Fruit fly (Drosophila melanogaster): ENCODE results near the gene TyrR.

The TyrR gene

dm6 chr3R:17703691-17704537 is 59.1 kb downstream of the TyrR start (continued):
- TF ChIP-seq CG1602 (GFP tag; optimal IDR thresholded peaks at IDR 0.05) (peak; percentile 99), ind (GFP tag; optimal IDR thresholded peaks at IDR 0.05) (peak; percentile 99), seq (GFP tag; IDR thresholded peaks at IDR 0.05) (peak; percentile 100), CG1529 (GFP tag; optimal IDR thresholded peaks at IDR 0.05) (peak; percentile 99), Dad (GFP tag; optimal IDR thresholded peaks at IDR 0.05) (peak; percentile 99), Gug (GFP tag; IDR thresholded peaks at IDR 0.05) (peak; percentile 99), Ptx1 (GFP tag; IDR thresholded peaks at IDR 0.05) (peak; percentile 99), HLH3B (GFP tag; IDR thresholded peaks at IDR 0.05) (peak; percentile 99), CG33213 (GFP tag; optimal IDR thresholded peaks at IDR 0.05) (peak; percentile 99), prd (optimal IDR thresholded peaks at IDR 0.05) (no peak), prd (GFP tag; IDR thresholded peaks at IDR 0.05) (peak; percentile 99), salm (tag; optimal IDR thresholded peaks at IDR 0.05) (peak; percentile 98), org-1 (GFP tag; optimal IDR thresholded peaks at IDR 0.05) (peak; percentile 99), CG15514 (GFP tag; optimal IDR thresholded peaks at IDR 0.05) (peak; percentile 95), Hand (GFP tag; optimal IDR thresholded peaks at IDR 0.05) (peak; percentile 97), ara (GFP tag; IDR thresholded peaks at IDR 0.05) (peak; percentile 99), Jarid2 (GFP tag; optimal IDR thresholded peaks at IDR 0.05) (peak; percentile 93), CG1603 (tag; optimal IDR thresholded peaks at IDR 0.05) (peak; percentile 98), CG8478 (optimal IDR thresholded peaks at IDR 0.05) (no peak), dysf (GFP tag; IDR thresholded peaks at IDR 0.05) (peak; percentile 99), CG10979 (tag; optimal IDR thresholded peaks at IDR 0.05) (peak; percentile 99), Xbp1 (GFP tag; optimal IDR thresholded peaks at IDR 0.05) (peak; percentile 99), amos (GFP tag; IDR thresholded peaks at IDR 0.05; ENCODE audit: partially characterized antibody) (no peak), CG7987 (GFP tag; optimal IDR thresholded peaks at IDR 0.05) (peak; percentile 94), CG31388 (GFP tag; optimal IDR thresholded peaks at IDR 0.05) (peak; percentile 97), CG18262 (tag; optimal IDR thresholded peaks at IDR 0.05) (peak; percentile 99), CG1024 (GFP tag; IDR thresholded peaks at IDR 0.05) (peak; percentile 97), bcd (GFP tag; optimal IDR thresholded peaks at IDR 0.05) (peak; percentile 99), lab (GFP tag; optimal IDR thresholded peaks at IDR 0.05) (peak; percentile 99), pfk (GFP tag; optimal IDR thresholded peaks at IDR 0.05) (peak; percentile 89), ftz-f1 (GFP tag; optimal IDR thresholded peaks at IDR 0.05) (peak; percentile 87), CG3281 (GFP tag; optimal IDR thresholded peaks at IDR 0.05) (peak; percentile 98), inv (GFP tag; IDR thresholded peaks at IDR 0.05; ENCODE audit: partially characterized antibody) (no peak), CG7786 (GFP tag; optimal IDR thresholded peaks at IDR 0.05) (peak; percentile 99), Dip3 (GFP tag; optimal IDR thresholded peaks at IDR 0.05) (peak; percentile 99), so (GFP tag; IDR thresholded peaks at IDR 0.05) (peak; percentile 99), fd102C (GFP tag; optimal IDR thresholded peaks at IDR 0.05) (peak; percentile 76), Fer2 (tag; optimal IDR thresholded peaks at IDR 0.05) (peak; percentile 87), CG12769 (tag; optimal IDR thresholded peaks at IDR 0.05) (peak; percentile 99), dmrt11E (tag; optimal IDR thresholded peaks at IDR 0.05) (peak; percentile 98), lilli (GFP tag; optimal IDR thresholded peaks at IDR 0.05) (peak; percentile 99), twi (tag; optimal IDR thresholded peaks at IDR 0.05) (peak; percentile 92), Sry-β (GFP tag; optimal IDR thresholded peaks at IDR 0.05) (peak; percentile 72), CG17186 (GFP tag; optimal IDR thresholded peaks at IDR 0.05) (peak; percentile 92), caup (GFP tag; optimal IDR thresholded peaks at IDR 0.05; ENCODE audit: severe bottlenecking) (peak; percentile 99), peb (GFP tag; IDR thresholded peaks at IDR 0.05) (peak; percentile 99), YL-1 (GFP tag; optimal IDR thresholded peaks at IDR 0.05) (peak; percentile 98), CG9797 (GFP tag; optimal IDR thresholded peaks at IDR 0.05) (peak; percentile 59), eve (GFP tag; optimal IDR thresholded peaks at IDR 0.05) (no peak)

Measured in whole organism, embryonic.